Fruit fly (Drosophila melanogaster) whole organism, embryonic: ENCODE results near the gene AstC-R1.

Experiments
- ATbp ChIP-seq: fragments of 200-800 bp; sonication (Bioruptor generic); optimal IDR thresholded peaks from 2 replicates; lab custom pipeline; 2017; ENCODE audit warnings: missing biosample characterization, mild to moderate bottlenecking, missing genetic modification characterization, missing genetic modification reagents
- B-H2 ChIP-seq: fragments of 200-800 bp; sonication (Bioruptor generic); optimal IDR thresholded peaks from 2 replicates; lab custom pipeline; 2018; ENCODE audit warnings: missing biosample characterization, mild to moderate bottlenecking, missing genetic modification characterization
- Blimp-1 ChIP-seq: fragments of 200-800 bp; sonication (Bioruptor generic); optimal IDR thresholded peaks from 3 replicates; lab custom pipeline; 2018; ENCODE audit warnings: missing biosample characterization, missing genetic modification characterization, mild to moderate bottlenecking, moderate library complexity, missing genetic modification reagents
- CG10147 ChIP-seq: fragments of 200-800 bp; sonication (Bioruptor generic); optimal IDR thresholded peaks from 2 replicates; lab custom pipeline; 2019; ENCODE audit warnings: missing biosample characterization, mild to moderate bottlenecking, missing genetic modification characterization, moderate library complexity
- CG10543 ChIP-seq: fragments of 200-800 bp; sonication (Bioruptor generic); optimal IDR thresholded peaks from 3 replicates; lab custom pipeline; 2017; ENCODE audit warnings: missing biosample characterization, mild to moderate bottlenecking, missing genetic modification characterization, moderate library complexity
- CG10979 ChIP-seq: fragments of 200-800 bp; sonication (Bioruptor generic); optimal IDR thresholded peaks from 2 replicates; lab custom pipeline; 2018; ENCODE audit warnings: missing biosample characterization, mild to moderate bottlenecking, missing genetic modification characterization, moderate library complexity
- CG11695 ChIP-seq: fragments of 200-800 bp; sonication (Bioruptor generic); IDR thresholded peaks from 3 replicates; pipeline ENCODE4 v1.3.6; 2022; ENCODE audit warnings: missing biosample characterization, missing genetic modification characterization
- CG12769 ChIP-seq: fragments of 200-800 bp; sonication (Bioruptor generic); optimal IDR thresholded peaks from 2 replicates; lab custom pipeline; 2019; ENCODE audit warnings: missing biosample characterization, mild to moderate bottlenecking, missing genetic modification characterization, moderate library complexity
- CG15514 ChIP-seq: fragments of 200-800 bp; sonication (Bioruptor generic); optimal IDR thresholded peaks from 3 replicates; lab custom pipeline; 2017; ENCODE audit warnings: missing biosample characterization, missing genetic modification characterization, mild to moderate bottlenecking, moderate library complexity, missing genetic modification reagents
- CG16813 ChIP-seq: fragments of 200-800 bp; sonication (Bioruptor generic); IDR thresholded peaks from 3 replicates; pipeline ENCODE4 v1.3.6; 2022; ENCODE audit warnings: missing biosample characterization, missing genetic modification characterization; ENCODE audit not compliant: partially characterized antibody
- CG17359 ChIP-seq: fragments of 200-800 bp; sonication (Bioruptor generic); optimal IDR thresholded peaks from 3 replicates; lab custom pipeline; 2018; ENCODE audit warnings: missing biosample characterization, mild to moderate bottlenecking, missing genetic modification characterization, moderate library complexity
- CG17829 ChIP-seq: fragments of 200-800 bp; optimal IDR thresholded peaks from 2 replicates; lab custom pipeline; 2019; ENCODE audit warnings: missing biosample characterization, mild to moderate bottlenecking, missing genetic modification characterization, moderate library complexity
- CG18599 ChIP-seq: fragments of 200-800 bp; sonication (Bioruptor generic); optimal IDR thresholded peaks from 3 replicates; lab custom pipeline; 2017; ENCODE audit warnings: missing biosample characterization, missing genetic modification characterization, mild to moderate bottlenecking, moderate library complexity, missing genetic modification reagents
- CG2129 ChIP-seq: fragments of 200-800 bp; sonication (Bioruptor generic); IDR thresholded peaks from 2 replicates; pipeline ENCODE4 v1.3.6; 2022; ENCODE audit warnings: missing biosample characterization, missing genetic modification characterization; ENCODE audit not compliant: partially characterized antibody
- CG31365 ChIP-seq: fragments of 200-800 bp; sonication (Bioruptor generic); optimal IDR thresholded peaks from 2 replicates; lab custom pipeline; 2018; ENCODE audit warnings: missing biosample characterization, mild to moderate bottlenecking, missing genetic modification characterization
- CG32767 ChIP-seq: fragments of 200-800 bp; sonication (Bioruptor generic); IDR thresholded peaks from 2 replicates; pipeline ENCODE4 v1.3.6; 2022; ENCODE audit warnings: missing biosample characterization, missing genetic modification characterization
- CG32772 ChIP-seq: fragments of 200-800 bp; sonication (Bioruptor generic); IDR thresholded peaks from 2 replicates; pipeline ENCODE4 v1.3.6; 2022; ENCODE audit warnings: missing biosample characterization, missing genetic modification characterization
- CG4424 ChIP-seq: fragments of 200-800 bp; sonication (Bioruptor generic); optimal IDR thresholded peaks from 3 replicates; lab custom pipeline; 2016; ENCODE audit warnings: missing biosample characterization, missing genetic modification characterization
- CG4820 ChIP-seq: fragments of 200-800 bp; sonication (Bioruptor generic); optimal IDR thresholded peaks from 3 replicates; lab custom pipeline; 2016; ENCODE audit warnings: missing biosample characterization, missing genetic modification characterization
- CG6765 ChIP-seq: fragments of 200-800 bp; sonication (Bioruptor generic); optimal IDR thresholded peaks from 3 replicates; lab custom pipeline; 2017; ENCODE audit warnings: missing biosample characterization, mild to moderate bottlenecking, missing genetic modification characterization
- CG7987 ChIP-seq: fragments of 200-800 bp; sonication (Bioruptor generic); optimal IDR thresholded peaks from 2 replicates; lab custom pipeline; 2018; ENCODE audit warnings: missing biosample characterization, mild to moderate bottlenecking, missing genetic modification characterization, moderate library complexity
- CG8089 ChIP-seq: fragments of 200-800 bp; sonication (Bioruptor generic); optimal IDR thresholded peaks from 3 replicates; lab custom pipeline; 2016; ENCODE audit warnings: missing biosample characterization, missing genetic modification characterization
- Chrac-16 ChIP-seq: fragments of 200-800 bp; sonication (Bioruptor generic); optimal IDR thresholded peaks from 3 replicates; lab custom pipeline; 2016; ENCODE audit warnings: missing biosample characterization, missing genetic modification characterization
- Dfd ChIP-seq, 2 experiments: fragments of >200 bp; optimal IDR thresholded peaks; 2 replicates each; lab custom pipeline; 2017; ENCODE audit warnings: missing biosample characterization in 2 of 2, missing genetic modification characterization in 2 of 2
- Jarid2 ChIP-seq: fragments of 200-800 bp; sonication (Bioruptor generic); optimal IDR thresholded peaks from 3 replicates; lab custom pipeline; 2017; ENCODE audit warnings: mild to moderate bottlenecking, missing biosample characterization, missing genetic modification reagents, missing genetic modification characterization
- Mes4 ChIP-seq: fragments of 200-800 bp; sonication (Bioruptor generic); optimal IDR thresholded peaks from 2 replicates; lab custom pipeline; 2016; ENCODE audit warnings: missing biosample characterization, missing genetic modification characterization
- ab ChIP-seq: fragments of 200-800 bp; sonication (Bioruptor generic); optimal IDR thresholded peaks from 2 replicates; lab custom pipeline; 2016; ENCODE audit warnings: missing biosample characterization, missing genetic modification characterization
- al ChIP-seq: fragments of 200-800 bp; sonication (Bioruptor generic); IDR thresholded peaks from 2 replicates; pipeline ENCODE4 v1.3.6; 2022; ENCODE audit warnings: missing biosample characterization, missing genetic modification characterization
- bigmax ChIP-seq: fragments of 200-800 bp; sonication (Bioruptor generic); optimal IDR thresholded peaks from 2 replicates; lab custom pipeline; 2018; ENCODE audit warnings: missing biosample characterization, mild to moderate bottlenecking, missing genetic modification characterization
- corto ChIP-seq: fragments of 200-800 bp; sonication (Bioruptor generic); optimal IDR thresholded peaks from 2 replicates; lab custom pipeline; 2016; ENCODE audit warnings: missing biosample characterization, mild to moderate bottlenecking, missing genetic modification characterization, moderate library complexity
- crc ChIP-seq: fragments of 200-800 bp; sonication (Bioruptor generic); optimal IDR thresholded peaks from 2 replicates; lab custom pipeline; 2016; ENCODE audit warnings: missing biosample characterization, missing genetic modification characterization
- eyg ChIP-seq: fragments of 200-800 bp; sonication (Bioruptor generic); optimal IDR thresholded peaks from 3 replicates; lab custom pipeline; 2016; ENCODE audit warnings: missing biosample characterization, missing genetic modification characterization
- grau ChIP-seq: fragments of 200-800 bp; optimal IDR thresholded peaks from 3 replicates; lab custom pipeline; 2019; ENCODE audit warnings: missing biosample characterization, mild to moderate bottlenecking, missing genetic modification characterization, moderate library complexity
- ind ChIP-seq: fragments of 200-800 bp; sonication (Bioruptor generic); optimal IDR thresholded peaks from 3 replicates; lab custom pipeline; 2016; ENCODE audit warnings: missing biosample characterization, missing genetic modification characterization
- jumu ChIP-seq: fragments of 200-800 bp; sonication (Bioruptor generic); optimal IDR thresholded peaks from 3 replicates; lab custom pipeline; 2016; ENCODE audit warnings: missing biosample characterization, missing genetic modification characterization
- ken ChIP-seq: fragments of 200-800 bp; sonication (Bioruptor generic); IDR thresholded peaks from 3 replicates; pipeline ENCODE4 v1.3.6; 2022; ENCODE audit warnings: missing biosample characterization, missing genetic modification characterization
- kni ChIP-seq: fragments of 200-800 bp; sonication (Bioruptor generic); optimal IDR thresholded peaks from 3 replicates; lab custom pipeline; 2017; ENCODE audit warnings: mild to moderate bottlenecking, missing biosample characterization, missing genetic modification reagents, missing genetic modification characterization
- lbe ChIP-seq: fragments of 200-800 bp; sonication (Bioruptor generic); optimal IDR thresholded peaks from 2 replicates; lab custom pipeline; 2016; ENCODE audit warnings: missing biosample characterization, mild to moderate bottlenecking, missing genetic modification characterization
- nmo ChIP-seq: fragments of 200-800 bp; sonication (Bioruptor generic); optimal IDR thresholded peaks from 2 replicates; lab custom pipeline; 2018; ENCODE audit warnings: missing biosample characterization, mild to moderate bottlenecking, missing genetic modification characterization, moderate library complexity
- nom ChIP-seq: fragments of 200-800 bp; sonication (Bioruptor generic); optimal IDR thresholded peaks from 2 replicates; lab custom pipeline; 2017; ENCODE audit warnings: missing biosample characterization, missing genetic modification characterization, mild to moderate bottlenecking, moderate library complexity, missing genetic modification reagents
- onecut ChIP-seq: fragments of 200-800 bp; sonication (Bioruptor generic); IDR thresholded peaks from 2 replicates; pipeline ENCODE4 v1.3.6; 2022; ENCODE audit warnings: missing biosample characterization, missing genetic modification characterization
- ranshi ChIP-seq: fragments of 200-800 bp; sonication (Bioruptor generic); IDR thresholded peaks from 2 replicates; pipeline ENCODE4 v1.3.6; 2022; ENCODE audit warnings: missing biosample characterization, missing genetic modification characterization
- schlank ChIP-seq: fragments of 200-800 bp; sonication (Bioruptor generic); optimal IDR thresholded peaks from 2 replicates; lab custom pipeline; 2018; ENCODE audit warnings: missing biosample characterization, mild to moderate bottlenecking, missing genetic modification characterization
- sd ChIP-seq: fragments of 200-800 bp; sonication (Bioruptor generic); optimal IDR thresholded peaks from 3 replicates; lab custom pipeline; 2018; ENCODE audit warnings: missing biosample characterization, mild to moderate bottlenecking, missing genetic modification characterization, moderate library complexity
- sens-2 ChIP-seq: fragments of 200-800 bp; sonication (Bioruptor generic); IDR thresholded peaks from 2 replicates; pipeline ENCODE4 v1.3.6; 2022; ENCODE audit warnings: missing biosample characterization, missing genetic modification characterization
- ssp ChIP-seq: fragments of 200-800 bp; sonication (Bioruptor generic); IDR thresholded peaks from 2 replicates; pipeline ENCODE4 v1.3.6; 2022; ENCODE audit warnings: missing biosample characterization, missing genetic modification characterization
- stwl ChIP-seq: fragments of 200-800 bp; sonication (Bioruptor generic); optimal IDR thresholded peaks from 3 replicates; lab custom pipeline; 2018; ENCODE audit warnings: missing biosample characterization, mild to moderate bottlenecking, missing genetic modification characterization, moderate library complexity
- tll ChIP-seq, 2 experiments: fragments of 200-800 bp in 1 of 2; fragments of >200 bp in 1 of 2; sonication (Bioruptor generic) in 1 of 2; optimal IDR thresholded peaks; 2 replicates each; lab custom pipeline; 2017 to 2019; ENCODE audit warnings: missing biosample characterization in 2 of 2, missing genetic modification characterization in 2 of 2, mild to moderate bottlenecking in 1 of 2, moderate library complexity in 1 of 2
- vfl ChIP-seq: fragments of 200-800 bp; sonication (Bioruptor generic); optimal IDR thresholded peaks from 2 replicates; lab custom pipeline; 2016; ENCODE audit warnings: missing biosample characterization, missing genetic modification characterization
- yki ChIP-seq: fragments of >200 bp; optimal IDR thresholded peaks from 3 replicates; lab custom pipeline; 2018

AstC-R1 gene

dm6 chr3L:18617893-18618577 is 58.0 kb downstream of the AstC-R1 start, which contains the start of the genes CG13380 and CG4174 (continued):
- TF ChIP-seq CG16813 (peak; percentile 92), CG31365 (peak; percentile 48), vfl (no peak), Mes4 (GFP tag; lab: Kevin White, UChicago) (no peak), CG18599 (no peak), stwl (tag; lab: Kevin White, UChicago) (peak; percentile 93), corto (GFP tag; lab: Kevin White, UChicago) (no peak), lbe (GFP tag; lab: Kevin White, UChicago) (no peak), Dfd (GFP tag; optimal IDR thresholded peaks at IDR 0.05; lab: Kevin White, UChicago) (no peak), sd (tag; lab: Kevin White, UChicago) (no peak), CG10979 (tag; lab: Kevin White, UChicago) (no peak), CG8089 (GFP tag; lab: Kevin White, UChicago) (no peak), nom (GFP tag; lab: Kevin White, UChicago) (no peak), CG7987 (no peak), ab (GFP tag; lab: Kevin White, UChicago) (no peak), CG12769 (tag; lab: Kevin White, UChicago) (no peak), grau (tag; lab: Kevin White, UChicago) (no peak), CG6765 (GFP tag; lab: Kevin White, UChicago) (no peak), CG4820 (GFP tag; lab: Kevin White, UChicago) (no peak), yki (lab: Kevin White, UChicago) (no peak), CG11695 (GFP tag; lab: Robert Waterston, UW) (no peak), CG2129 (GFP tag; lab: Robert Waterston, UW) (no peak), CG15514 (GFP tag; lab: Kevin White, UChicago) (no peak), CG32772 (GFP tag; lab: Robert Waterston, UW) (no peak), kni (GFP tag; lab: Kevin White, UChicago) (no peak), ATbp (GFP tag; lab: Kevin White, UChicago) (no peak), CG32767 (GFP tag; lab: Robert Waterston, UW) (no peak), ranshi (no peak), crc (no peak), CG17829 (tag; lab: Kevin White, UChicago) (no peak), Blimp-1 (no peak), schlank (tag; lab: Kevin White, UChicago) (no peak), CG10543 (GFP tag; lab: Kevin White, UChicago) (no peak), CG10147 (no peak), nmo (GFP tag; lab: Kevin White, UChicago) (peak; percentile 21), Jarid2 (GFP tag; lab: Kevin White, UChicago) (no peak), CG17359 (tag; lab: Kevin White, UChicago) (no peak), bigmax (GFP tag; lab: Kevin White, UChicago) (no peak), jumu (GFP tag; lab: Kevin White, UChicago) (no peak), onecut (GFP tag; lab: Robert Waterston, UW) (no peak), sens-2 (GFP tag; lab: Robert Waterston, UW) (no peak), CG4424 (GFP tag; lab: Kevin White, UChicago) (no peak), Chrac-16 (GFP tag; lab: Kevin White, UChicago) (no peak), ind (GFP tag; lab: Kevin White, UChicago) (no peak), ken (GFP tag; lab: Robert Waterston, UW) (no peak), ssp (GFP tag; lab: Robert Waterston, UW) (no peak), B-H2 (no peak), tll (GFP tag; optimal IDR thresholded peaks at IDR 0.05; lab: Kevin White, UChicago) (peak in 1 of 2 experiments; percentile 35), eyg (GFP tag; lab: Kevin White, UChicago) (no peak), al (GFP tag; lab: Robert Waterston, UW) (no peak)
